Fruit fly (Drosophila melanogaster): ENCODE data around the gene et.

et gene

DNA sequence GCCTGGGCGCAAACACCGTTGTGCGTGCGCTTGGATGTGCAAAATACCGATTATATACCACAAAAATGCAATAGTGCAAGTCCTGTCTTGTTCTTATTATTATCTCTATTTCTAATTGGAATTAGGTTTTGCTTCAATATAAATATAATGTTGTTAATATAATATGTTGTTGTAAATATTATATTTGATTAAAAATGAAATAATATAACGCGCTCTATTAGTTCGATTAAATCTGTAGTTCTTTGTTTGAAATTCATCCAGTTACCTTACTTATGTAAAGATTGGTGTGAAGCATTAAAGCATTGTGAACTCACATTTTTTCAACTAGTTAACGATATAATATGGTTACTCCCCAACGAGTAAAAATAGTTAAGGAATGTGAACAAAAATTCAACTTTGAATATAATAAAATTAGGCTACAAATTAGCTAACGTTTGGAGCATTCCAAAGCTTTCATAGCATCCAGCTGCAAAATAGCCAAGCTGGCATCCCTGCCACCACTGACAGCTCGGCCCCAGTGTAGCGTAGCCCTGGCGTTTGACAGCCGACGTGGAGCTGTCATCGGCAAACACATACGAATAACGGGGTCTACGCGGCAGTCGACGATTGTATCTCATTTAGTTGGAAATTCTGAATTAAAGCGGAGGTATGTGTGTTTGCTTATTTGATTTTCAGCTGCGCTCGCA lies 32.7 kb downstream of the et start, which contains the start of the genes CG12237 and Sec61gamma:
TSS of gene CG12237 (minus strand) at position 51 of the 686 bp plus-strand sequence.
TSS of gene Sec61gamma (plus strand) at position 509 of the 686 bp plus-strand sequence.
- TF ChIP-seq noc (tag; optimal IDR thresholded peaks at IDR 0.05), result no peak

DNA sequence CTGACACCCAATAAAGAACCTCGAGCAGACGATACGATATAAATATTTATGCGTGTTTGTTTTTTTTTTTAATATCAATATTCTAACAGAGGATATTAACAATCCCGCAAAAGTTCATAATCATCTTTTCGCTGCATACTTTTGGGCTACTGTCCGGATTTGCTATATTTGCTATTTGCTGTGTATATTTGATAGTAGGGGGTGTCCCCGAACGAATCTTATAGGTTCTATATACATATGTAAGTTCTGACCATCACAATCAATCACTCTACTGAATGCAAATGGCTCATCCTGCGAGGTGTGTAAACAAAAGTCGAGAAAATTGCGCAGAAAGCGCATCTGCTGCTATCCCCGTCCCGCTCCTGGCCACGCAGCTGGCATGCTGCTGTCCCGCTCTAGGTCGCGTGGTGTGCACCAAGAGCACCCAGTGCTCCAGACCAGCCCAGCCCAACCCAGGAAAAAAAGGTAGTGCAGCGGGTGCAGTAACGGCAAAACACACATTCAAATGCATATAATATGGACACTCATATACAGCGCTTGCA lies 34.9 kb downstream of the et start:
- no peak for TF ChIP-seq noc (tag; optimal IDR thresholded peaks at IDR 0.05)

DNA sequence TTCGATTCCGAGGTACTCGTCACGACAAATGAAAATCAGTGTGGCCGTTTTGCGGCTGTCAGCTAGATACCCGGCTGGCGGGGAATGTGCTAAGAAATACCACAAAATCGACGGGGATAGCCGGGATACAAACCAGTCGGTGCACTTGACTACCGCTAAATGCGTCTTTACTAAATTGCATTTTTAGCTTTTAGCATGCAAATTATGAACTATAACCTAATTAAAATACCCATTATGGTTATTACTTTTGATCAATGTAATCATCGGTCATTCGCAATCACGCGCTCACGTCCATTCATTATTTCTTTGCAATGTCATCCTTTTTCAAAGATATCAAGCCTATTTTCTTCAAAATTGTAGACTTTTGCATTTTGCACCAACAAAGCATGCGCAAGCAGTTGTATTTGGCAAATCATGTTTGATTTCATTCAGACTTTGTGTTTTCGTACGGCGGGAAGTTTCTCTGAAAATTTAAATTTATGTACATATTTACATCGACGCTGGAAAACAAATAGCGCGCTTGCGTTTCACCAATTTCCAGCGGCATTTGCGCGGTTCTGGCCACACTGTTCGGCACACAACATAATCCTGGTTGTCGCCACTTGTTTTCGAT lies 37.3 kb downstream of the et start, which contains the start of gene Rcd-1:
TSS of gene Rcd-1 (plus strand) at position 440 of the 613 bp plus-strand sequence.
- TF ChIP-seq noc (tag; optimal IDR thresholded peaks at IDR 0.05), result no peak

dm6 chrX:19637434-19638327 lies 38.0 kb downstream of the et start:
- TF ChIP-seq noc (tag; optimal IDR thresholded peaks at IDR 0.05), result no peak

DNA sequence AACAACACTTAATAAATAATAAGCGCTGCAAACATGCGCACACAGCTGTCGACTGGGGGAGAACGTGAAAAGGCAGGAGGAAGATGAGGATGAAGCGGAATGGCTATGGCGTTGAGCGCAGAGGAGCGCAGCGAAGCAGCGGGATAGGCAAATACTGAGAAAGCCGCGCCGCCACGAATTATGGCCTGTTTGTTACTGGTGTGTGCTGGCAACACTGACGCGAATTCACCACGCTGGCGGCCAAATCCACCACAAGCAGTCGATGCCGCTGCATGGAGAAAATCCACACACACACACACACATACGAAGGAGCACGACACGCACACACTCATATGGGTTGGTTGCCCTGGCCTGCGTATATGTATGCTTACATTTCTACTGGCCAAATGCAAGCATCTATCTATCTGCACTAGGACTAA lies 38.7 kb downstream of the et start:
- no peak for TF ChIP-seq noc (tag; optimal IDR thresholded peaks at IDR 0.05)

DNA sequence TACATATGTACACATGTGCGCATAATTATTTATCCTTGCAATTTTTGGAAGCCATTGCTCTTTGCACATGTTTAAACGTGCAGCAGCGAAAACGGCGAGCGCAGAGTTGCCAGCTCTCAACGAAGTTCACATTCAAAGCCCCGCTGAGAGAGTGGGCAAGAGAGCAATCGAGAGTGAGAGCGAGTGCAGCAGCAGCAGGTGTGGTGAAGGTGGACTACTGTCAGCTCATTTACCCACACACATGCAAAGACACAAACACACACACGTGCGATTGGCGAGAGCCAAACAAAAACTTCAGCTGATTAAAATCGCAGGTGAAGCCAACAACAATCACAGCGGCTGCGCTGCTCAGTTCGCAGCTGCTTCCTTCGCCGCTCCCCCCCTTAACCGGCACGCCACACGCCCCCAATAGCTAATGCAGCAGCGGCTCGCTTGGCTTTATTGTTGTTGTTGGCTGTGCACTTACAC lies 44.3 kb downstream of the et start:
- TF ChIP-seq noc (tag; optimal IDR thresholded peaks at IDR 0.05), result no peak

DNA sequence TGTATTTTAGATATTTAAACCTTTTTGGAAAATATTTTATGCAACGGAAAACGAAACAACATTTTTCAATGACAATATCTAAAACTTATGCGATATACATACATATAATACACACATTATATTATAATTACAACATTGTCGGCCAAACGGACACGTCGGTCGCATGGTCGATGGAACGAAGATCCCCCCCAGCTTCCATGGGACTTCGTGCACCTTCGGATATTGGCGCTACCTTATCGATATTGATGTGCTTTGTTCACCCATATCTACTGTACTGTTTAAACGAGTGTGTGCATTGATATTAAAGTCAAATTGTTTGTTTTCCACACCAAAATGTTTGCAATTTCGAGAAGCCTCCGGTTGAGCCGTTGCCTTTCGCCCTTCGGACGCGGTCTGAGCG lies 50.3 kb downstream of the et start, which contains the start of gene CG14212:
TSS of gene CG14212 (plus strand) at position 301 of the 400 bp plus-strand sequence.
- TF ChIP-seq noc (tag; optimal IDR thresholded peaks at IDR 0.05), result no peak

dm6 chrX:19622924-19623323 lies 52.8 kb downstream of the et start, which contains the start of the genes Naa20A and MKP-4:
Naa20A (minus strand) TSS chrX:19623074.
MKP-4 (plus strand) TSS chrX:19623114.
- TF ChIP-seq noc (tag; optimal IDR thresholded peaks at IDR 0.05), result no peak
